Worm (Caenorhabditis elegans): ENCODE data around the gene F10G2.1.

Gene F10G2.1

DNA sequence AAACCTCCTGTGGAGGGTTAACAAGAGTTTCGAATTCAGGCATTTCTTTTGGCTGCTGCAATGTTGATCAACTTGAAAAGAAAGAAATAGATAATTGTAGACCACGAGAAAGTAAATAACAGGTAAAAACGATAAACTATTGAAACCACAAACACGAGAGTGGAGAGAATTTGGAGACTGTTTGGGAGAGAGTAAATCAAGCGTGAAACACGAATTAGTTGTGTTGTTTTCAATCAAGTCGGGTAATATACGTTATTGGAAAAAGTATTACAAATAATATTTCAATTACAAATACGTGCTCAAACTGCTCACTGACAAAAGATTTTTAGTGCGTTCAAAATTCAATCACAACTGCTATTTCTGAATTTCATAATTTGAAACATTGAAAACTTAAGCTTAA, 48.7 kb downstream of the F10G2.1 start, which contains the start of gene C03G6.17:
TSS of gene C03G6.17 (minus strand) at position 101 of the 400 bp plus-strand sequence.
- no peak for TF ChIP-seq flt-1 (GFP tag; IDR thresholded peaks at IDR 0.05)
- no peak for TF ChIP-seq ref-1 (GFP tag; conservative IDR thresholded peaks at IDR 0.05)
- TF ChIP-seq cog-1 (tag; optimal IDR thresholded peaks at IDR 0.05), result no peak
- TF ChIP-seq klf-2 (GFP tag; conservative IDR thresholded peaks at IDR 0.05), result no peak
- no peak for TF ChIP-seq ztf-29 (GFP tag; IDR thresholded peaks at IDR 0.05)
- no peak for TF ChIP-seq med-1 (GFP tag; optimal IDR thresholded peaks at IDR 0.05; ENCODE audit: insufficient read depth)
- no peak for TF ChIP-seq ztf-23 (GFP tag; IDR thresholded peaks at IDR 0.05)
- TF ChIP-seq tab-1 (GFP tag; IDR thresholded peaks at IDR 0.05), result no peak
- no peak for TF ChIP-seq T22C8.4 (GFP tag; IDR thresholded peaks at IDR 0.05)

Measured in whole organism, midembryonic.